Fruit fly (Drosophila melanogaster): ENCODE data around the gene CG17712.

dm6 chr2L:1715699-1716333 is 36.1 kb downstream of the CG17712 start, which contains the start of gene frtz:
- no peak for TF ChIP-seq Dll (optimal IDR thresholded peaks at IDR 0.05)
- no peak for TF ChIP-seq pan (optimal IDR thresholded peaks at IDR 0.05)
- no peak for TF ChIP-seq usp (GFP tag; optimal IDR thresholded peaks at IDR 0.05)
- no peak for TF ChIP-seq CG8478 (optimal IDR thresholded peaks at IDR 0.05)
- no peak for TF ChIP-seq EcR (GFP tag; optimal IDR thresholded peaks at IDR 0.05)
- no peak for TF ChIP-seq psq (optimal IDR thresholded peaks at IDR 0.05)
